Fruit fly (Drosophila melanogaster) whole organism, prepupa: ENCODE data around the gene Rbbp5.

ENCODE experiments used
- Blimp-1 ChIP-seq: fragments of 200-800 bp; sonication (Bioruptor generic); optimal IDR thresholded peaks from 3 replicates; lab custom pipeline; 2017; ENCODE audit warnings: missing biosample characterization, missing genetic modification characterization, mild to moderate bottlenecking, moderate library complexity, missing genetic modification reagents
- CG11902 ChIP-seq: fragments of 200-800 bp; sonication (Bioruptor generic); optimal IDR thresholded peaks from 3 replicates; lab custom pipeline; 2016; ENCODE audit warnings: missing biosample characterization, missing genetic modification characterization
- CG15336 ChIP-seq: fragments of 200-800 bp; sonication (Bioruptor generic); IDR thresholded peaks from 2 replicates; pipeline ENCODE4 v1.3.6; 2022; ENCODE audit warnings: missing biosample characterization, missing genetic modification characterization
- CG34406 ChIP-seq: fragments of 200-800 bp; sonication (Bioruptor generic); optimal IDR thresholded peaks from 3 replicates; lab custom pipeline; 2016; ENCODE audit warnings: missing biosample characterization, missing genetic modification characterization
- CG4318 ChIP-seq: fragments of 200-800 bp; sonication (Bioruptor generic); optimal IDR thresholded peaks from 3 replicates; lab custom pipeline; 2017; ENCODE audit warnings: missing biosample characterization, mild to moderate bottlenecking, missing genetic modification characterization
- CG6854 ChIP-seq: fragments of 200-800 bp; sonication (Bioruptor generic); optimal IDR thresholded peaks from 2 replicates; lab custom pipeline; 2017; ENCODE audit warnings: missing biosample characterization, mild to moderate bottlenecking, missing genetic modification characterization
- fd59A ChIP-seq: fragments of 200-800 bp; sonication (Bioruptor generic); optimal IDR thresholded peaks from 2 replicates; lab custom pipeline; 2017; ENCODE audit warnings: missing biosample characterization, mild to moderate bottlenecking, missing genetic modification characterization, missing genetic modification reagents
- fd85E ChIP-seq: fragments of 200-800 bp; sonication (Bioruptor generic); optimal IDR thresholded peaks from 3 replicates; lab custom pipeline; 2016; ENCODE audit warnings: missing biosample characterization, missing genetic modification characterization
- pdm3 ChIP-seq: fragments of 200-800 bp; sonication (Bioruptor generic); optimal IDR thresholded peaks from 3 replicates; lab custom pipeline; 2016; ENCODE audit warnings: missing biosample characterization, missing genetic modification characterization
- svp ChIP-seq: fragments of 200-800 bp; sonication (Bioruptor generic); peaks from one replicate; lab custom pipeline; 2016; ENCODE audit warnings: missing biosample characterization, missing genetic modification characterization

Rbbp5 gene

dm6 chr3L:20296797-20297196 lies 50.9 kb downstream of the Rbbp5 start, which contains the start of gene FRG1:
Gene FRG1 (minus strand): TSS chr3L:20296971.
- TF ChIP-seq CG6854 (GFP tag; lab: Kevin White, UChicago) (no peak), Blimp-1 (no peak), fd59A (no peak), CG15336 (GFP tag; lab: Robert Waterston, UW) (no peak), CG4318 (GFP tag; lab: Kevin White, UChicago) (no peak), pdm3 (GFP tag; lab: Kevin White, UChicago) (no peak), CG11902 (GFP tag; lab: Kevin White, UChicago) (no peak), svp (GFP tag; lab: Kevin White, UChicago) (no peak), CG34406 (GFP tag; lab: Kevin White, UChicago) (no peak), fd85E (GFP tag; lab: Kevin White, UChicago) (no peak)
